Fruit fly (Drosophila melanogaster): ENCODE measurements around the gene CG1544.

Gene CG1544

DNA sequence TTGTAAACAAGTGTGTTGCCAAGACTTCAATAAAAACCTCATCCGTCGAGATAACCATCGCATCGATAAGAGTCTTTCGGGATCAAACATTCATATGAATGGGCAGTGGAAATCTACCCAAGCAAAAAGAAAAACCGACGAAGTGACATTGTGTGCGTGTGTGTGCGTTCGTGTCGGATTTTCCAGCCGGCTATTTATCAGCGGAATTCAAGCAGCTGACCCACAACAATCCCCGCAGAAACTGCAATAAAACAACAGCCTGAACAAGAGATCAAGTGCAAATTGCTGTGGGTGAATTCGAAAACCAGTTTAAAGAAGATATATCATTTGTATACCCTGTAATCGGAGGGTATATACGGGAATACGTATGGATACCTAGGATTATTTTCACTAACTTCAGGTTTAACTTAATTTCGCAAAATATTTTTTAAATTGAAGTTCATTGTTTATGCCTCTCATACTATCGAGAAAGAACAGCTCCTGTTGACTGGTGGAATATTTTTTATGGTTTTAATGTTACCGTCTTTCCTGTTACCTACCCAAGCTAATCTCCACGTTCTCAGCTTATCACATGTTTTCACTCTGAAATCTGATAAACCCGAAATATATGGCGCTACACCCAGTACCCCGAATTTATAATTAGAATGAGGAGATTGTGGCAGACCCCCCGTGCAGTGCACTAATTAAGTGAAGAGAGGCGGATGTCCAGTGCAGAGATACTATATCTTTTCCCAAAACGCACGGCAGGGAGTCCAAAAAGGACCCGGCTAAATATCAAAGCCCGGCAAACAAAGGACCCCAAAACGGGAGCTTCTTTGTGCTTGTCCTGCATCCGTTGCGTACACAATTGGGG lies 652 bp downstream of the CG1544 start (continued):
- no peak for TF ChIP-seq CG7271 (tag; optimal IDR thresholded peaks at IDR 0.05)
- no peak for TF ChIP-seq chm (GFP tag; IDR thresholded peaks at IDR 0.05)
- TF ChIP-seq salm (tag; optimal IDR thresholded peaks at IDR 0.05) = no peak
- no peak for TF ChIP-seq CG9797 (GFP tag; optimal IDR thresholded peaks at IDR 0.05)
- no peak for TF ChIP-seq CG6689 (GFP tag; IDR thresholded peaks at IDR 0.05)
- no peak for TF ChIP-seq CG10147 (GFP tag; optimal IDR thresholded peaks at IDR 0.05)
- no peak for TF ChIP-seq Dp (GFP tag; optimal IDR thresholded peaks at IDR 0.05)
- no peak for TF ChIP-seq ap (GFP tag; IDR thresholded peaks at IDR 0.05)
- no peak for TF ChIP-seq lab (GFP tag; optimal IDR thresholded peaks at IDR 0.05)
- TF ChIP-seq shn (GFP tag; optimal IDR thresholded peaks at IDR 0.05) = no peak
- no peak for TF ChIP-seq dm (GFP tag; optimal IDR thresholded peaks at IDR 0.05)
- no peak for TF ChIP-seq C15 (GFP tag; IDR thresholded peaks at IDR 0.05)
- TF ChIP-seq Antp (GFP tag; optimal IDR thresholded peaks at IDR 0.05) = no peak
- no peak for TF ChIP-seq CG2129 (GFP tag; IDR thresholded peaks at IDR 0.05; ENCODE audit: partially characterized antibody)
- no peak for TF ChIP-seq Hr51 (GFP tag; optimal IDR thresholded peaks at IDR 0.05)
- TF ChIP-seq NC2α (GFP tag; optimal IDR thresholded peaks at IDR 0.05) = no peak
- TF ChIP-seq CG10267 (tag; optimal IDR thresholded peaks at IDR 0.05) = no peak
- TF ChIP-seq CG2875 (GFP tag; optimal IDR thresholded peaks at IDR 0.05) = no peak
- no peak for TF ChIP-seq Myb (GFP tag; optimal IDR thresholded peaks at IDR 0.05)
- TF ChIP-seq Bdp1 (GFP tag; optimal IDR thresholded peaks at IDR 0.05) = no peak
- TF ChIP-seq CG7963 (GFP tag; IDR thresholded peaks at IDR 0.05; ENCODE audit: partially characterized antibody) = no peak
- TF ChIP-seq grn (GFP tag; optimal IDR thresholded peaks at IDR 0.05) = peak; percentile 37
- no peak for TF ChIP-seq CG3995 (GFP tag; optimal IDR thresholded peaks at IDR 0.05)
- TF ChIP-seq CG6654 (GFP tag; optimal IDR thresholded peaks at IDR 0.05) = no peak
- no peak for TF ChIP-seq ase (GFP tag; IDR thresholded peaks at IDR 0.05)
- TF ChIP-seq Oli (tag; optimal IDR thresholded peaks at IDR 0.05) = no peak

dm6 chr3R:31210630-31211029 lies 13.9 kb downstream of the CG1544 start, which contains the start of gene chp:
chp (minus strand) TSS chr3R:31210730.
- TF ChIP-seq Blimp-1 (GFP tag; optimal IDR thresholded peaks at IDR 0.05) (no peak), chif (GFP tag; optimal IDR thresholded peaks at IDR 0.05) (no peak), gt (GFP tag; IDR thresholded peaks at IDR 0.05) (no peak), p53 (GFP tag; optimal IDR thresholded peaks at IDR 0.05) (no peak), CG18599 (GFP tag; optimal IDR thresholded peaks at IDR 0.05) (no peak), z (GFP tag; IDR thresholded peaks at IDR 0.05) (no peak), twi (tag; optimal IDR thresholded peaks at IDR 0.05) (no peak), CG4854 (GFP tag; optimal IDR thresholded peaks at IDR 0.05) (no peak), pnt (GFP tag; optimal IDR thresholded peaks at IDR 0.05) (no peak), CG4360 (GFP tag; IDR thresholded peaks at IDR 0.05) (no peak), HLH4C (GFP tag; IDR thresholded peaks at IDR 0.05; ENCODE audit: partially characterized antibody) (no peak)

DNA sequence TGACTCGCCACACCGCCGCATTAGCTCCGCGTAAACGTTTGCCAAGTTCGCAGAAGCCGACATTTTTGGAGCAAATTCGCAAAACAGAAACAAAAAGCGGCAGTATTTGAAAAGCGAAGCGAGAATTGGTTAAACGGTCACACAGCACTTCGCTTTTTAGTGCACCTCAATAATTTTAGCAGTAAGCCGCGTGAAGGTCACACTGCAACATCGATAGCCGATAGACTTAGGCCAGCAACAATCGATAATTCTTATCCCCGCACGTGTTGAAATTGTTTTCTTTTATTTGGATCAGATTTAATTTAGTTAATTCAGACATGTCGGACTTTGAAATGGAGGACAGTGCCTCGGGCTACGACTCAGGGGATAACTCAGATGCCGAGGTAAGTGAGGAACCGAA lies 16.5 kb downstream of the CG1544 start, which contains the start of the genes Zwilch and CG1542:
Zwilch (minus strand) TSS at position 150 of the 400 bp plus-strand sequence.
CG1542 (plus strand) TSS at position 232 of the 400 bp plus-strand sequence.
- TF ChIP-seq HmgZ (tag; optimal IDR thresholded peaks at IDR 0.05) (peak; percentile 66), CG9797 (GFP tag; optimal IDR thresholded peaks at IDR 0.05) (peak; percentile 98), vvl (GFP tag; IDR thresholded peaks at IDR 0.05) (peak; percentile 57; the same call in 1 of the 2 replicates), chinmo (GFP tag; IDR thresholded peaks at IDR 0.05; ENCODE audit: partially characterized antibody) (peak; percentile 88; the same call in 3 of the 4 replicates), unc-4 (GFP tag; IDR thresholded peaks at IDR 0.05; ENCODE audit: partially characterized antibody) (peak; percentile 80), CG6254 (GFP tag; optimal IDR thresholded peaks at IDR 0.05) (peak; percentile 94), Rfx (GFP tag; IDR thresholded peaks at IDR 0.05) (0 out of 2 replicates have a peak, but pooled peaks have one; percentile 33), CG14710 (tag; optimal IDR thresholded peaks at IDR 0.05) (peak; percentile 63), kni (GFP tag; optimal IDR thresholded peaks at IDR 0.05) (peak; percentile 25), vnd (GFP tag; IDR thresholded peaks at IDR 0.05; ENCODE audit: partially characterized antibody) (peak; percentile 60; the same call in 2 of the 3 replicates), bigmax (GFP tag; optimal IDR thresholded peaks at IDR 0.05) (peak; percentile 46), CG32767 (GFP tag; IDR thresholded peaks at IDR 0.05) (no peak)
